Worm (Caenorhabditis elegans): ENCODE measurements around the gene smap-1.

smap-1 gene

ce11 chrIII:10742382-10742860 is 2.8 kb upstream of the smap-1 start, which contains the start of the genes tbb-1 and rib-2 (continued):
- TF ChIP-seq ceh-82 (tag; optimal IDR thresholded peaks at IDR 0.05) (no peak), dmd-8 (GFP tag; IDR thresholded peaks at IDR 0.05) (no peak), set-16 (GFP tag; IDR thresholded peaks at IDR 0.05) (no peak; the same call in 1 of the 2 replicates), attf-4 (tag; optimal IDR thresholded peaks at IDR 0.05) (no peak), Y75B8A.6 (GFP tag; IDR thresholded peaks at IDR 0.05) (no peak), zfp-3 (GFP tag; conservative IDR thresholded peaks at IDR 0.05) (peak; percentile 69), mes-2 (tag; optimal IDR thresholded peaks at IDR 0.05; ENCODE audit: poor library complexity, severe bottlenecking) (peak; percentile 82), nhr-48 (tag; optimal IDR thresholded peaks at IDR 0.05) (peak; percentile 75), saeg-2 (GFP tag; IDR thresholded peaks at IDR 0.05) (no peak), nhr-77 (tag; optimal IDR thresholded peaks at IDR 0.05) (peak; percentile 92), nhr-102 (tag; optimal IDR thresholded peaks at IDR 0.05) (peak; percentile 76), D1046.2 (GFP tag; IDR thresholded peaks at IDR 0.05) (0 out of 2 replicates have a peak, but pooled peaks have one; percentile 45), nhr-28 (tag; optimal IDR thresholded peaks at IDR 0.05) (peak; percentile 85), F26F4.8 (GFP tag; conservative IDR thresholded peaks at IDR 0.05) (no peak), madf-5 (GFP tag; IDR thresholded peaks at IDR 0.05) (no peak), ceh-44 (GFP tag; IDR thresholded peaks at IDR 0.05) (0 out of 2 replicates have a peak, but pooled peaks have one; percentile 27), aly-2 (tag; optimal IDR thresholded peaks at IDR 0.05) (no peak), pqm-1 (tag; optimal IDR thresholded peaks at IDR 0.05) (peak; percentile 86), dve-1 (tag; optimal IDR thresholded peaks at IDR 0.05; ENCODE audit: insufficient read depth) (peak; percentile 96), daf-8 (GFP tag; IDR thresholded peaks at IDR 0.05) (no peak), zfp-2 (tag; optimal IDR thresholded peaks at IDR 0.05) (peak; percentile 13), mdt-29 (GFP tag; IDR thresholded peaks at IDR 0.05) (0 out of 2 replicates have a peak, but pooled peaks have one; percentile 39), daf-19 (GFP tag; conservative IDR thresholded peaks at IDR 0.05) (no peak), ceh-62 (tag; optimal IDR thresholded peaks at IDR 0.05) (no peak), spr-1 (tag; optimal IDR thresholded peaks at IDR 0.05) (peak; percentile 18), tag-97 (GFP tag; IDR thresholded peaks at IDR 0.05) (no peak), ceh-28 (tag; optimal IDR thresholded peaks at IDR 0.05) (no peak), dmd-6 (GFP tag; IDR thresholded peaks at IDR 0.05) (peak; percentile 94), arid-1 (GFP tag; conservative IDR thresholded peaks at IDR 0.05) (peak; percentile 77), egl-27 (tag; optimal IDR thresholded peaks at IDR 0.05) (no peak), lir-3 (tag; optimal IDR thresholded peaks at IDR 0.05) (no peak), F44E2.7 (GFP tag; IDR thresholded peaks at IDR 0.05) (0 out of 2 replicates have a peak, but pooled peaks have one; percentile 27), T20F7.1 (GFP tag; optimal IDR thresholded peaks at IDR 0.05) (no peak), lin-15B (tag; optimal IDR thresholded peaks at IDR 0.05) (peak; percentile 24), nhr-11 (tag; optimal IDR thresholded peaks at IDR 0.05) (peak; percentile 16), skn-1 (tag; optimal IDR thresholded peaks at IDR 0.05) (no peak), ces-1 (GFP tag; optimal IDR thresholded peaks at IDR 0.05) (no peak), snpc-1.2 (GFP tag; IDR thresholded peaks at IDR 0.05) (0 out of 2 replicates have a peak, but pooled peaks have one; percentile 48), daf-16 (GFP tag; optimal IDR thresholded peaks at IDR 0.05) (no peak), daf-16 (tag; optimal IDR thresholded peaks at IDR 0.05) (peak; percentile 77), lsy-2 (tag; optimal IDR thresholded peaks at IDR 0.05) (peak in 1 of 2 experiments; percentile 87), spr-3 (GFP tag; optimal IDR thresholded peaks at IDR 0.05) (no peak), nhr-41 (GFP tag; IDR thresholded peaks at IDR 0.05) (peak; percentile 68; the same call in 1 of the 2 replicates), mdl-1 (tag; optimal IDR thresholded peaks at IDR 0.05) (peak; percentile 29 to 88), ZK337.2 (GFP tag; IDR thresholded peaks at IDR 0.05) (no peak), hlh-30 (tag; optimal IDR thresholded peaks at IDR 0.05; ENCODE audit: insufficient read depth) (peak; percentile 88), rbr-2 (tag; optimal IDR thresholded peaks at IDR 0.05) (peak; percentile 58), mxl-2 (GFP tag; conservative IDR thresholded peaks at IDR 0.05) (no peak), Y5F2A.4 (GFP tag; optimal IDR thresholded peaks at IDR 0.05) (no peak), tra-1 (GFP tag; IDR thresholded peaks at IDR 0.05) (peak; percentile 85), nhr-111 (GFP tag; optimal IDR thresholded peaks at IDR 0.05) (no peak)

All from whole organism, L4 larva.